Worm (Caenorhabditis elegans): Measurements from ENCODE around the gene sra-13.

The sra-13 gene

DNA sequence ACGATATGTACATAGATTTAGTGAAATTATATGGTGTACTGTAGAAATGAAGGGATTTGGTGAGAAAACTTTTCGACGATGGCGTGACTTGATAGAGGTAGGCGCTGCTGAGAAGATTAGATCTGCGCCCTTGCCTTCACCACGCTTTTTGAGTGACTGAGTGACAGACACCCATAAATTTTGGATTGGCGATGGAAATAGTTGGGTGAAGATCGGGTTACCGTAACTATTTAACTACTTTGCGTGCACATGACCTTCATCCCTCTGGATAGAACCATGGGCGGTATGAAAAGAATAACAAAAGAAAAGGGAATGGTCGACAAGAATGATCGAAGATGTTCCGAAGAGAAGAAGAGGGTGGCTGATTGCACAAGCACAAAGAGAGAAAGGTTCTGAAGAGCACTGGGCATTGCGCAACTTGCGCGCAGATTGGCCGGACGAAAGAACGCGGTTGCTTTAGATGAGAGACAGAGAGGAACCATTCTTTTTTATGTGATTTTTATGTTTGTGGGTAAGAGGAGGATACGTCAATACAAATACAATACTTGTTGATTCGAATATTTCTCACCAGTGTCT lies 8.1 kb downstream of the sra-13 start:
- TF ChIP-seq hmg-20 (GFP tag; IDR thresholded peaks at IDR 0.05) = no peak
- no peak for TF ChIP-seq B0019.2 (GFP tag; conservative IDR thresholded peaks at IDR 0.05)
- TF ChIP-seq F55B11.4 (tag; optimal IDR thresholded peaks at IDR 0.05; ENCODE audit: borderline replicate concordance, insufficient read depth) = no peak
- no peak for TF ChIP-seq B0261.1 (tag; optimal IDR thresholded peaks at IDR 0.05)
- TF ChIP-seq ztf-26 (tag; optimal IDR thresholded peaks at IDR 0.05) = no peak
- no peak for TF ChIP-seq ama-1 (optimal IDR thresholded peaks at IDR 0.05)
- TF ChIP-seq ama-1 (GFP tag; optimal IDR thresholded peaks at IDR 0.05) = no peak
- no peak for TF ChIP-seq attf-5 (GFP tag; optimal IDR thresholded peaks at IDR 0.05)

DNA sequence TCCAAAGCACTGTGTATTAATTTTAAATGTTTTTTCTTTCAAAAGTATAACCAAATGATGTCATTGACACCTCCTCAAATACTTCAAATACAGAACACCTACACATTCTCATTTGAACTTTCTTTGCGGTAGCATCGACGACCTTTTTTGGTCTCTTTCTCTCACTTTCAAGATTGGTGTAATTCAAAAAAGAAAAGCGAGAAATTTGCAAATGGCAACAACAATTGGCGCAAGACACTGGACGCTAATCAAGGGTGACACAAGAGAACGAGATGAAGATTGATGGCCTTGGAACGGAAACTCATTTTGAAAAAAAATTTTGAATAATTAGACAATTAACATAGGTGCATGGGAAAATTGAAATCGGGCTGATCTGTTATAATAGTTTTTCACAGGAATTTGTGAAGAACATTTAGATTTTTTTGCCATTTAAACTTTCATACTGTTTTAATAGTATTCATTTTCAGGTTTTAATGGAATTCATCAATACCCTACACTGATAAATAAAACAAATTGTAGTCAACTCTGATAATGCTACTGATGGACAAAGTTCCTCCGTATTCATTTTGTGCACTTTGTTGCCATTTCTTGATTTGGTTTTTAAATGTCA lies 9.7 kb downstream of the sra-13 start, which contains the start of gene fdgt-2:
Gene fdgt-2 (plus strand): TSS at position 560 of the 610 bp plus-strand sequence.
- TF ChIP-seq fkh-3 (tag; optimal IDR thresholded peaks at IDR 0.05) (no peak), hrde-1 (tag; optimal IDR thresholded peaks at IDR 0.05; ENCODE audit: borderline replicate concordance) (no peak), K12H6.12 (tag; optimal IDR thresholded peaks at IDR 0.05) (no peak), snpc-1.3 (tag; optimal IDR thresholded peaks at IDR 0.05; ENCODE audit: insufficient read depth) (no peak), lin-35 (GFP tag; optimal IDR thresholded peaks at IDR 0.05) (no peak), hlh-12 (tag; optimal IDR thresholded peaks at IDR 0.05) (no peak), T07F8.4 (tag; optimal IDR thresholded peaks at IDR 0.05) (no peak), gei-17 (GFP tag; optimal IDR thresholded peaks at IDR 0.05) (no peak), dpl-1 (GFP tag; optimal IDR thresholded peaks at IDR 0.05) (no peak), ccch-3 (GFP tag; optimal IDR thresholded peaks at IDR 0.05) (no peak), pha-4 (tag; optimal IDR thresholded peaks at IDR 0.05) (no peak), ztf-3 (GFP tag; optimal IDR thresholded peaks at IDR 0.05) (no peak), bed-1 (GFP tag; IDR thresholded peaks at IDR 0.05) (no peak), somi-1 (GFP tag; optimal IDR thresholded peaks at IDR 0.05) (no peak), ztf-25 (GFP tag; IDR thresholded peaks at IDR 0.05) (no peak)

DNA sequence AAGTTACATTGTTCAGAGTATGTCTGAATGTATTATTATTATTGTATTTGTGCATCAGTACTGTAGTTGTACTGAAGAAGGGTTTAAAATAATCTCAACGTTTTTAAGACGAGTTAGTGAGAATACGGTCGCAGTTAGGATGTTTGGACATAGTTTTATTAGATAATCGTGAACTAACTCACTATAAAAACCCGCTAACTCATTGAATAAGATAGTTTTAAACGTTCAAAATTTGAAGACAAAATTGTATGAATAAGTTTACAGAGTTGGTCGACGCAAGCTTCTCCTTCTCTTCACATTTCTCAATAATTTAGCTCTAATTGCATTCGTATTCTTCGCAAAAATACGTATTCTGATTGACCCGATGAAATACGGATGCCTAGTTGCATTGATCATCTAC lies 11.5 kb downstream of the sra-13 start:
- TF ChIP-seq C17E4.6 (GFP tag; IDR thresholded peaks at IDR 0.05) (no peak), mxl-1 (tag; optimal IDR thresholded peaks at IDR 0.05) (no peak), K12H6.12 (tag; optimal IDR thresholded peaks at IDR 0.05) (no peak), sdz-38 (tag; optimal IDR thresholded peaks at IDR 0.05) (no peak), egl-18 (GFP tag; IDR thresholded peaks at IDR 0.05) (no peak)

DNA sequence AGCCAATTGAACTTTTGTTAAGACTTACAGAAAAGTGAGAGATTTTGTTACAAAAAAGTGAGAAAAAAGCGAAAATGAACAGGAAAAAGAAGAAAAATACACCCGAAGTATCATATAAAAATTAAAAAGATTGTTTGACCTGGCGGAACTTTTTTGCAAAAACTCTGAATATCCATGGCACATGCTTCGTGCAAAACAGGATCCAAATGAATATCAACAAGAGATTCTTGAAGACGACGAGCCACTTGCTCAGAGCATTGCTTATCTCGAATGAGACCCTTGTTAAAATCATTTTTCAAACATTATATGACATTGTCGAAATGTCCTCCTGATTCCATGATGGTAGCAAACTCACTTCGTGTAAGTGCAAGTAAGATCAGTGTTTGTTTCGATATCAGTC lies 12.3 kb downstream of the sra-13 start, which contains the start of gene F14E5.8:
Gene F14E5.8 (plus strand): TSS at position 301 of the 400 bp plus-strand sequence.
- TF ChIP-seq hrde-1 (tag; optimal IDR thresholded peaks at IDR 0.05; ENCODE audit: borderline replicate concordance) = peak; percentile 12

DNA sequence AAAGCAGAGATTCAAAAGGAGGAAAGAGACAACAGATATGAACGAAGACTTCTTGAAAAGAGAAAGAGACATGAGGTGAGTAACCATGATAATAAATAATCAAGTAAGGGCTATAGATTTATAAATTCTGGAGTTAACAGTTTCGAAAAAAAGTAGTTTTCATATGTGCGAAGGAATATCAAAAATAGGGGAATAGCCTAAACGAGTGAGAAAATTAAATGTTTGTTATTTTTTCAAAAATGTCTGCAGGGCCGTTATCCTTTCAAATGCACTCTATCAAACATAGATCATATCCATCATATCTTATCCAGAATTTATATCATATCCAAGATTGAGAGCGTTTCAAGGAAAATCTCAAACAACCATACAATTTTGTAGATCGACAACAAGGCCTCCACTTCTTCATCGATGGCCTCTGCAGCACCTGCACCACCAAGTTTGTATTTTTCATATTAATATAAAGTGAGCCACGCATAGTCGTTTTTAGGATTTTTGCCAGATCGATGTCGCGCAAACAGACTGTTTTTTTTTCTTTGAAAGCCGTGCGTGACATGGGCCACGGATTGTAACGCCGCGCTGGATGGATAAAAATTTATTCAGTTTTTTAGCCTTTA lies 13.4 kb downstream of the sra-13 start:
- TF ChIP-seq repo-1 (tag; optimal IDR thresholded peaks at IDR 0.05) (no peak), B0336.3 (GFP tag; IDR thresholded peaks at IDR 0.05) (no peak), F49E8.2 (tag; optimal IDR thresholded peaks at IDR 0.05; ENCODE audit: insufficient read depth) (peak; percentile 19), ztf-3 (GFP tag; optimal IDR thresholded peaks at IDR 0.05) (no peak)

DNA sequence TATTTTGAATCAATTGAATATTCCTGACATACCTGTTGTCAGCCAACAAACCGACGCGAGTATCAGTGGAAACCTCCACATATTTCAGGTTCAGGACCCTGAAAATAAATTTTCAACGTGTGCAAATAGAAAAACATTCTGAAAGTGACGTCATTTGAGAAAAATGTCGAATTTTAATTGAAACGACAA lies 21.2 kb downstream of the sra-13 start, which contains the start of gene F14E5.2:
Gene F14E5.2 (minus strand): TSS at position 101 of the 189 bp plus-strand sequence.
- TF ChIP-seq B0035.1 (tag; optimal IDR thresholded peaks at IDR 0.05) (no peak), attf-3 (GFP tag; conservative IDR thresholded peaks at IDR 0.05) (no peak), F57C9.4 (tag; optimal IDR thresholded peaks at IDR 0.05) (no peak), F39B2.1 (GFP tag; IDR thresholded peaks at IDR 0.05) (no peak), zfh-2 (GFP tag; conservative IDR thresholded peaks at IDR 0.05) (no peak), F10E7.11 (tag; optimal IDR thresholded peaks at IDR 0.05) (no peak), hsf-1 (GFP tag; IDR thresholded peaks at IDR 0.05) (no peak), pbrm-1 (GFP tag; IDR thresholded peaks at IDR 0.05) (no peak), ceh-40 (GFP tag; IDR thresholded peaks at IDR 0.05) (no peak), bed-1 (GFP tag; IDR thresholded peaks at IDR 0.05) (no peak), hmg-1.2 (GFP tag; IDR thresholded peaks at IDR 0.05) (no peak), dpff-1 (tag; optimal IDR thresholded peaks at IDR 0.05) (no peak)

Measured in whole organism, young adult.